Worm (Caenorhabditis elegans): ENCODE data around the gene C08F1.10.
A peak's percentile ranks its signal among the peaks of the same experiment; 100 is the strongest.

C08F1.10 gene

DNA sequence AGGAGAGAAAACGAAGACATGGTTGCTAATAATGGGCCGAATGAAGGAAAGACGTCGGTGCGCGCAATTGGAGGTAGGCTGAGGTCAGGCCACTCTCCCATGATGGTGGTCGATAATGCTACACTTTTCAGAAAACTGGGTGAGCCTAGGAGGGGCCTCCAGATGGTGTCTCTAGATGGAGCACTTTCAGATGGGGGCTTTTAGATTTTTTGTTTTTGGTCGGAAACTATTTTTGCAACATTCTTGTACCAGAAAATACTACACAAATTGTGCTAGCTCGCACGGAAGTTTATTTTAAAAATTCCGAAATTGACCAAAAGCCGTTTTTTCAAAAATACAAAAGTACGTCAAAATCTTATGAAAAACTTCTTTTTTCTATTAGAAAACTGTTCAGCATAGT is 32.2 kb upstream of the C08F1.10 start, which contains the start of gene fbxb-10:
TSS of gene fbxb-10 (minus strand) at position 101 of the 400 bp plus-strand sequence.
- TF ChIP-seq ceh-18 (tag; optimal IDR thresholded peaks at IDR 0.05) (no peak), fkh-10 (GFP tag; optimal IDR thresholded peaks at IDR 0.05) (no peak), odd-2 (tag; optimal IDR thresholded peaks at IDR 0.05) (no peak), ceh-2 (tag; optimal IDR thresholded peaks at IDR 0.05) (no peak), ceh-45 (GFP tag; IDR thresholded peaks at IDR 0.05) (no peak), che-1 (tag; optimal IDR thresholded peaks at IDR 0.05) (no peak), tbx-2 (tag; optimal IDR thresholded peaks at IDR 0.05) (no peak), elt-4 (tag; optimal IDR thresholded peaks at IDR 0.05) (no peak), eyg-1 (tag; optimal IDR thresholded peaks at IDR 0.05) (no peak), T23F11.4 (GFP tag; optimal IDR thresholded peaks at IDR 0.05) (no peak), nhr-11 (tag; optimal IDR thresholded peaks at IDR 0.05) (no peak), nfya-1 (tag; optimal IDR thresholded peaks at IDR 0.05) (no peak), C08G9.2 (tag; optimal IDR thresholded peaks at IDR 0.05) (no peak), lim-6 (tag; optimal IDR thresholded peaks at IDR 0.05) (no peak), pha-2 (tag; optimal IDR thresholded peaks at IDR 0.05) (no peak), ahr-1 (tag; optimal IDR thresholded peaks at IDR 0.05) (no peak), unc-3 (GFP tag; conservative IDR thresholded peaks at IDR 0.05) (no peak), unc-3 (tag; optimal IDR thresholded peaks at IDR 0.05) (no peak), ceh-9 (tag; optimal IDR thresholded peaks at IDR 0.05) (no peak)

DNA sequence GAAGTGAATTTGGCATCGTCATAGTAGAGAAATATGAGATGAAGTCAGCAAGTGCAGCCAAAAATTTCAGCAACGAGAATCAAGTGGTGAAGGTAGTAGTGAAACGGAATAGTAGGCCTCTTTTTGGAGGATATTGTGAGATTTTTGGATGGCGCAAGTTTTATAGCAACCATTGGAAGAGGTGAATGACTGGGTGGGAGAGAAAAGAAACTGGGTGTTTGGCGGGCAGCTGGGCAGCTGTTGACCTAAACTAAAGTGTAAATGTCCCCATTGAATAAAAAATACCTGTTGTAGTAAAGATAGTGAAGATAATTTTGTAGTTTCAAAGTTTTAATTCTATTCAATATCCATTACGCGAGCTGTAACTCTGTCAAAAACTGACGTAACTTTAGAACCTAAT is 29.9 kb upstream of the C08F1.10 start:
- TF ChIP-seq ztf-16 (tag; optimal IDR thresholded peaks at IDR 0.05) (no peak), ceh-30 (tag; optimal IDR thresholded peaks at IDR 0.05) (no peak), tbx-2 (tag; optimal IDR thresholded peaks at IDR 0.05) (no peak), hlh-30 (tag; optimal IDR thresholded peaks at IDR 0.05; ENCODE audit: insufficient read depth) (no peak), ceh-22 (tag; optimal IDR thresholded peaks at IDR 0.05) (no peak)

DNA sequence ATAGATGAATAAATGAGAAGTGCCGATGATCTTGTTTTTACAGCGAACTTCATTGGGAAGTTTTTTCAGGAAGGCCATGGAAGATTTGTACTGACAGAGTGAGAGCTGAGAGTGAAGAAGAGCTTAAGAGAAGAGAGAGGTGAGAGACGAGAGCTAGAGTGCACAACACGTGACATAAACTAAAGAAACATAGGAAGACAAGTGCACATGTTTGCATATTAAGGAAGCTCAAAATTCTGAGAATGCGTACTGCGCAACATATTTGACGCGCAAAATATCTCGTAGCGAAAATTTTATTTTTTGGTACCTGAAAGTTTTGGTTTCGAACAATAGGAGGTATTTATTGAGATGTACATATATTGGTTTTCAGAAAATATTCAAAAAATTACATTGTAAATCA is 22.1 kb upstream of the C08F1.10 start, which contains the start of gene C08F1.8:
TSS of gene C08F1.8 (minus strand) at position 101 of the 400 bp plus-strand sequence.
- peak; percentile 42 for TF ChIP-seq hlh-30 (tag; optimal IDR thresholded peaks at IDR 0.05; ENCODE audit: insufficient read depth)
- no peak for TF ChIP-seq ceh-19 (GFP tag; optimal IDR thresholded peaks at IDR 0.05)

DNA sequence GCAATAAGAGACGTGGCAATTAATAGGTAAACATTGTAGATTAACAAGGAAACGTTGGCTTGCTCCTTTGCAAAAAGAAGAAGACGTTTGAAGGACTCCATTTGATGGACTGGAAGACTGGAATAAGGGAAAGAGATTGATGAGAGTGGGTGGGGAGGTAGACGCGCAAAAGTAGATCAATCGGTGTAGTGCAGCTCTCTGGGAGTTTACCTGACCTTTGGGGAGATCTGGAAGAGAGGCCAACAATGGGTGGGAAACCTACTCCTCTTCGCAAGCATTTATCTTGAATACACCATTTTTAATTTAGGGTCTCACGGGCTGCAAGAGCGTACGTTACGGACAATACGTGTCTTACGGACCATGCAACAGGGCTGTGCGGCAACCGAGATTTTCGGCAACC is 20.2 kb upstream of the C08F1.10 start, which contains the start of gene C08F1.12:
TSS of gene C08F1.12 (minus strand) at position 101 of the 400 bp plus-strand sequence.
- no peak for TF ChIP-seq dmd-4 (tag; optimal IDR thresholded peaks at IDR 0.05; ENCODE audit: borderline replicate concordance)
- TF ChIP-seq hlh-15 (tag; optimal IDR thresholded peaks at IDR 0.05), result no peak
- no peak for TF ChIP-seq C38D4.7 (GFP tag; optimal IDR thresholded peaks at IDR 0.05)
- TF ChIP-seq unc-55 (GFP tag; optimal IDR thresholded peaks at IDR 0.05), result no peak
- no peak for TF ChIP-seq syd-9 (tag; optimal IDR thresholded peaks at IDR 0.05)
- TF ChIP-seq ttx-3 (tag; optimal IDR thresholded peaks at IDR 0.05), result no peak
- TF ChIP-seq pha-2 (tag; optimal IDR thresholded peaks at IDR 0.05), result no peak
- no peak for TF ChIP-seq elt-2 (tag; optimal IDR thresholded peaks at IDR 0.05)
- no peak for TF ChIP-seq K09A11.1 (tag; optimal IDR thresholded peaks at IDR 0.05; ENCODE audit: insufficient read depth)
- no peak for TF ChIP-seq mec-3 (tag; optimal IDR thresholded peaks at IDR 0.05; ENCODE audit: borderline replicate concordance)
- no peak for TF ChIP-seq madf-2 (tag; optimal IDR thresholded peaks at IDR 0.05)
- no peak for TF ChIP-seq ceh-9 (tag; optimal IDR thresholded peaks at IDR 0.05)
- no peak for TF ChIP-seq ceh-31 (tag; optimal IDR thresholded peaks at IDR 0.05)
- no peak for TF ChIP-seq pat-9 (tag; optimal IDR thresholded peaks at IDR 0.05)
- no peak for TF ChIP-seq pax-1 (tag; optimal IDR thresholded peaks at IDR 0.05)
- no peak for TF ChIP-seq pag-3 (tag; optimal IDR thresholded peaks at IDR 0.05; ENCODE audit: borderline replicate concordance)

All from whole organism, late embryonic.